Worm (Caenorhabditis elegans): ENCODE results near the gene W07G1.7.

W07G1.7 gene

DNA sequence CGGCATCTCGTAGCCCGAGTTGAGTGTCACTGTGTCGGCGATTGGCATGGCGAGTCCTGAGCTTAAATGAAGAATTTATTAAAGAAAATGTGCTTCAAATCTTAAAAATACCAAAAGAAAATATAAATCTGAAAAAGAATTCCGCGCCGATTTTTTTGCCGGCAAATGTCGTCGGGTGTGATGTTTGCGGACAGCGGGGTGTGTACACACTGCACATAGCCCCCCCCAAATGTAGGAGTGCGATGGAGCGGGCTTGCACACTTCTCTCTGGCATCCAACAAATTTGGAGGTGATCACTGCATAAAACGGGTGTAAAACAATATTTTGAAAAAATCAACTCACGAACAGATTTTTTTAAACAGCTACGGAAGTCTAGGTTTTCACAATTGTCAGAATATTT lies 10.0 kb upstream of the W07G1.7 start, which contains the start of gene Y39G8B.2:
Gene Y39G8B.2, minus strand, starts transcription at position 61 of the 400 bp plus-strand sequence.
- TF ChIP-seq tbx-8 (GFP tag; optimal IDR thresholded peaks at IDR 0.05) (peak; percentile 30), mab-5 (tag; optimal IDR thresholded peaks at IDR 0.05) (no peak), elt-3 (tag; optimal IDR thresholded peaks at IDR 0.05) (no peak), mls-2 (tag; optimal IDR thresholded peaks at IDR 0.05) (peak; percentile 70), ham-2 (GFP tag; optimal IDR thresholded peaks at IDR 0.05) (peak; percentile 67), ces-1 (GFP tag; optimal IDR thresholded peaks at IDR 0.05) (peak; percentile 55), bed-3 (GFP tag; optimal IDR thresholded peaks at IDR 0.05) (no peak), hlh-1 (tag; optimal IDR thresholded peaks at IDR 0.05) (peak; percentile 47), flh-1 (GFP tag; optimal IDR thresholded peaks at IDR 0.05) (no peak), ceh-39 (tag; optimal IDR thresholded peaks at IDR 0.05) (peak; percentile 66), elt-1 (tag; optimal IDR thresholded peaks at IDR 0.05; ENCODE audit: borderline replicate concordance, insufficient read depth) (no peak), ceh-43 (GFP tag; optimal IDR thresholded peaks at IDR 0.05) (peak; percentile 38), drap-1 (GFP tag; optimal IDR thresholded peaks at IDR 0.05) (peak; percentile 66), cnd-1 (tag; optimal IDR thresholded peaks at IDR 0.05) (peak; percentile 78), ztf-11 (tag; optimal IDR thresholded peaks at IDR 0.05) (peak; percentile 41), mep-1 (tag; optimal IDR thresholded peaks at IDR 0.05) (peak; percentile 82), pha-4 (tag; optimal IDR thresholded peaks at IDR 0.05) (peak; percentile 90), ceh-83 (GFP tag; optimal IDR thresholded peaks at IDR 0.05) (peak; percentile 52), nhr-12 (tag; optimal IDR thresholded peaks at IDR 0.05) (no peak), zip-8 (tag; optimal IDR thresholded peaks at IDR 0.05) (no peak), lin-13 (tag; optimal IDR thresholded peaks at IDR 0.05) (peak; percentile 91), blmp-1 (tag; optimal IDR thresholded peaks at IDR 0.05) (no peak), snpc-4 (tag; optimal IDR thresholded peaks at IDR 0.05) (no peak), lin-32 (GFP tag; optimal IDR thresholded peaks at IDR 0.05) (no peak), nhr-28 (tag; optimal IDR thresholded peaks at IDR 0.05) (no peak), sem-2 (GFP tag; optimal IDR thresholded peaks at IDR 0.05) (no peak), unc-120 (tag; optimal IDR thresholded peaks at IDR 0.05; ENCODE audit: poor library complexity, severe bottlenecking) (peak; percentile 96), unc-62 (GFP tag; optimal IDR thresholded peaks at IDR 0.05) (peak; percentile 13), M03D4.4 (tag; optimal IDR thresholded peaks at IDR 0.05) (peak; percentile 34), sptf-1 (tag; optimal IDR thresholded peaks at IDR 0.05) (peak; percentile 82), nhr-2 (tag; optimal IDR thresholded peaks at IDR 0.05) (no peak), nhr-76 (tag; optimal IDR thresholded peaks at IDR 0.05) (no peak), unc-39 (tag; optimal IDR thresholded peaks at IDR 0.05) (no peak), lsy-2 (tag; optimal IDR thresholded peaks at IDR 0.05) (peak; percentile 86), nhr-237 (tag; optimal IDR thresholded peaks at IDR 0.05) (peak; percentile 79)

DNA sequence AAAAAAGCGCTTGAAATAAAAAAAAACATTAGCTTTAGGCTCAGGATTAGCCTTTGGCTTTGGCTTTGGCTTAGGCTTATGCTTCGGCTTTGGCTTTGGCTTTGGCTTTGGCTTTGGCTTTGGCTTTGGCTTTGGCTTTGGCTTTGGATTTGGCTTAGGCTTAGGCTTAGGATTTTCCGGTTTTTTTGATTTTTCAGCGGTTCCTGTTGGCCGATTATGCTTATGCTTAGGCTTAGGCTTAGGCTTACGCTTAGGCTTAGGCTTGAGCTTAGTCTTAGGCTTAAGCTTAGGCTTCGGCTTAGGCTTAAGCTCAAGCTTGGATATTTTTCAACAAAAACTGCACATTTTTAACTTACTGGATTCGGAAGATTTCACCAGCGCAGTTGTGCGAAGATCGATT lies 8.0 kb upstream of the W07G1.7 start:
- TF ChIP-seq unc-62 (GFP tag; optimal IDR thresholded peaks at IDR 0.05): no peak
- no peak for TF ChIP-seq flh-1 (GFP tag; optimal IDR thresholded peaks at IDR 0.05)
- TF ChIP-seq lin-13 (tag; optimal IDR thresholded peaks at IDR 0.05): no peak
- no peak for TF ChIP-seq bed-3 (GFP tag; optimal IDR thresholded peaks at IDR 0.05)
- TF ChIP-seq nhr-237 (tag; optimal IDR thresholded peaks at IDR 0.05): no peak
- no peak for TF ChIP-seq mab-5 (tag; optimal IDR thresholded peaks at IDR 0.05)
- no peak for TF ChIP-seq ceh-43 (GFP tag; optimal IDR thresholded peaks at IDR 0.05)
- no peak for TF ChIP-seq nhr-12 (tag; optimal IDR thresholded peaks at IDR 0.05)
- TF ChIP-seq unc-120 (tag; optimal IDR thresholded peaks at IDR 0.05; ENCODE audit: poor library complexity, severe bottlenecking): no peak

DNA sequence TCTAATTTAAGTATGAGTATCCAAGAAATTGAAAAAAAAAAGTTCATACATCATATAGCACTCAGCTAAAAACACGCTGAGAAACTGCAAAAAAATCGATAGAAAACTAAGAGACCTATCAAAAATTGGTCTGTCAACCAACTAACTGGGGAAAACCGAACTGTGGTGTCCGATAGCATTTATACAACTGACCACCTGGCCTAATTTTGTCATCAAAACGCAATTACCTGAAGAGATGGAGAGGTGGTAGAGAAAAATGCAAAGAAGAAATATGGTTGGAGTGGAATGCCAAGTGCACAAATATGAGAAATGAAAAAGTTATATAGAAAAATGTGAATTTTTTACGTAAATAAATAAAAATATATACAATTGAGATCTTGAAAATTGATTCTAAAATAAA lies 7.4 kb upstream of the W07G1.7 start, which contains the start of gene Y39G8B.1:
Gene Y39G8B.1, minus strand, starts transcription at position 299 of the 400 bp plus-strand sequence.
- TF ChIP-seq lin-32 (GFP tag; optimal IDR thresholded peaks at IDR 0.05) (no peak), zip-8 (tag; optimal IDR thresholded peaks at IDR 0.05) (no peak), ceh-39 (tag; optimal IDR thresholded peaks at IDR 0.05) (peak; percentile 10), snpc-4 (tag; optimal IDR thresholded peaks at IDR 0.05) (no peak), ces-1 (GFP tag; optimal IDR thresholded peaks at IDR 0.05) (peak; percentile 46), nhr-2 (tag; optimal IDR thresholded peaks at IDR 0.05) (peak; percentile 35)

DNA sequence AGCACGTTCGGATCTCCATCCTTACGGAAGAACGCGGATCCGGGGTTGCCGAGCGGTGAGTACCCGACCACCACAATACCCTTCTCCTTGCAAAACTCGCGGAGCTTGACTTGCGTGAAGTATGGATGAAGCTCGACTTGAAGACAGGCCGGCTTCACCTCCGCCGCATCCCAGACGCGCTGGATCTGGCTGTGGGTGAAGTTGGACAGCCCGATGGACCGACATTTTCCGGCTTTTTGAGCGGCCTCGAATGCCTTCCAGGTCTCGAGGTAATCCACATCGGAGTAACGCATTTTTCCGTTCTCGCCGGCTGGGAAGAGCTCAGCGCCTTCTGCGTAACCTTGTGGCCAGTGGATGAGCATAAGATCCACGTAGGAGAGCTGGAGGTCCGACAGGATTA lies 6.1 kb upstream of the W07G1.7 start:
- TF ChIP-seq ces-1 (GFP tag; optimal IDR thresholded peaks at IDR 0.05) (no peak), ztf-11 (tag; optimal IDR thresholded peaks at IDR 0.05) (no peak), unc-62 (GFP tag; optimal IDR thresholded peaks at IDR 0.05) (no peak), nhr-76 (tag; optimal IDR thresholded peaks at IDR 0.05) (no peak), elt-3 (tag; optimal IDR thresholded peaks at IDR 0.05) (no peak), hlh-1 (tag; optimal IDR thresholded peaks at IDR 0.05) (no peak), pha-4 (tag; optimal IDR thresholded peaks at IDR 0.05) (no peak), nhr-2 (tag; optimal IDR thresholded peaks at IDR 0.05) (no peak)

All from whole organism, mixed stage, embryonic.